Fruit fly (Drosophila melanogaster) whole organism, adult: ENCODE data around the gene fwe.

Experiments used
- CG11617 ChIP-seq: fragments of 200-800 bp; sonication (Bioruptor generic); optimal IDR thresholded peaks from 2 replicates; lab custom pipeline; 2017; ENCODE audit warnings: mild to moderate bottlenecking, missing biosample characterization, missing genetic modification reagents, missing genetic modification characterization
- CG12768 ChIP-seq: fragments of 200-800 bp; sonication (Bioruptor generic); optimal IDR thresholded peaks from 2 replicates; lab custom pipeline; 2017; ENCODE audit warnings: missing biosample characterization, missing genetic modification characterization, mild to moderate bottlenecking, moderate library complexity, missing genetic modification reagents
- CG14711 ChIP-seq: fragments of 200-800 bp; sonication (Bioruptor generic); optimal IDR thresholded peaks from 2 replicates; lab custom pipeline; 2018; ENCODE audit warnings: missing biosample characterization, mild to moderate bottlenecking, missing genetic modification characterization, moderate library complexity
- CG5204 ChIP-seq: fragments of 200-800 bp; sonication (Bioruptor generic); optimal IDR thresholded peaks from 2 replicates; lab custom pipeline; 2016; ENCODE audit warnings: missing biosample characterization, missing genetic modification characterization
- CG7045 ChIP-seq: fragments of 200-800 bp; sonication (Bioruptor generic); optimal IDR thresholded peaks from 2 replicates; lab custom pipeline; 2017; ENCODE audit warnings: missing biosample characterization, mild to moderate bottlenecking, missing genetic modification characterization
- Clk ChIP-seq: fragments of 200-800 bp; sonication (Bioruptor generic); optimal IDR thresholded peaks from 2 replicates; lab custom pipeline; 2017; ENCODE audit warnings: missing biosample characterization, missing genetic modification characterization
- Crg-1 ChIP-seq: fragments of 200-800 bp; sonication (Bioruptor generic); optimal IDR thresholded peaks from 2 replicates; lab custom pipeline; 2016; ENCODE audit warnings: missing biosample characterization, missing genetic modification characterization
- Mnt ChIP-seq: fragments of 200-800 bp; sonication (Bioruptor generic); optimal IDR thresholded peaks from 2 replicates; lab custom pipeline; 2016; ENCODE audit warnings: missing biosample characterization, mild to moderate bottlenecking, missing genetic modification characterization
- cic ChIP-seq: fragments of 200-800 bp; sonication (Bioruptor generic); optimal IDR thresholded peaks from 2 replicates; lab custom pipeline; 2017; ENCODE audit warnings: missing biosample characterization, mild to moderate bottlenecking, missing genetic modification characterization, moderate library complexity
- cnc ChIP-seq, 2 experiments: fragments of >200 bp; optimal IDR thresholded peaks; 2 replicates each; lab custom pipeline; 2017
- kay ChIP-seq: fragments of 200-800 bp; sonication (Bioruptor generic); peaks from one replicate; lab custom pipeline; 2016; ENCODE audit warnings: missing biosample characterization, missing genetic modification characterization, borderline replicate concordance
- ovo ChIP-seq: fragments of 200-800 bp; sonication (Bioruptor generic); optimal IDR thresholded peaks from 2 replicates; lab custom pipeline; 2016; ENCODE audit warnings: missing biosample characterization, missing genetic modification characterization
- toe ChIP-seq: fragments of 200-800 bp; sonication (Bioruptor generic); optimal IDR thresholded peaks from 2 replicates; lab custom pipeline; 2016; ENCODE audit warnings: missing biosample characterization, missing genetic modification characterization

DNA sequence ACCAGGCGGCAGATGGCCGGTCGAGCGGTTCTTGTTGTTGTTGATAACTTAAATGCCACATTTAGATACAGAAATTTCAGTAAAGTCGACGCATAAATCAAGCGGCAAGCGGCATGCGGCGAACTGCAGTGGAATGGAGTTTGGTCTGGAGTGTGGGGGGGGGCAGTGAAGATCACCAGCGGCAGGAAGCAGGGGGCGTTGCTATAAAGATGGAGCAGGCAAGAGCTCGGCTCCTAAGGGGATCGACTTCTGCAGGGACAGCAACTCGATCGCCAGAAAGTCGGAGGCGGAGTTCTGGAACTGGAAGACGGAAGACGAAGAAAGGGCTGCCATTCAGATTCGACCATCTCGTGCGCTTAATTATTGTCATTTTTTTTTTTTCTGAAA is 53.0 kb downstream of the fwe start:
- TF ChIP-seq kay (GFP tag; lab: Kevin White, UChicago) (no peak), CG12768 (GFP tag; lab: Kevin White, UChicago) (no peak), Mnt (GFP tag; lab: Kevin White, UChicago) (no peak), CG14711 (tag; lab: Kevin White, UChicago) (no peak), ovo (GFP tag; lab: Kevin White, UChicago) (no peak), Crg-1 (GFP tag; lab: Kevin White, UChicago) (no peak), CG7045 (GFP tag; lab: Kevin White, UChicago) (no peak), CG5204 (no peak), toe (GFP tag; lab: Kevin White, UChicago) (no peak), cic (GFP tag; lab: Kevin White, UChicago) (no peak), CG11617 (GFP tag; lab: Kevin White, UChicago) (no peak), cnc (optimal IDR thresholded peaks at IDR 0.05; lab: Kevin White, UChicago) (no peak), Clk (GFP tag; lab: Kevin White, UChicago) (no peak)
